Worm (Caenorhabditis elegans) whole organism, midembryonic: ENCODE results near the gene copb-2.
"Not testable (repeated sequence)": the region's sequence is repeated elsewhere in the genome, so short reads cannot be mapped to it uniquely, and the experiment has no call there.

Source experiments
- flt-1 ChIP-seq: fragments of 200-800 bp; sonication (Bioruptor generic); IDR thresholded peaks from 2 replicates; pipeline ENCODE4 v1.3.6; 2022; ENCODE audit warnings: missing genetic modification characterization, missing compliant biosample characterization
- med-1 ChIP-seq: sonication (generic microtip); optimal IDR thresholded peaks from 2 replicates; lab custom pipeline; 2017; ENCODE audit warnings: missing genetic modification characterization, mild to moderate bottlenecking, missing compliant biosample characterization, antibody characterized with exemption, missing genetic modification reagents; ENCODE audit not compliant: insufficient read depth
- ref-1 ChIP-seq: fragments of 200-800 bp; sonication (Bioruptor generic); conservative IDR thresholded peaks from 2 replicates; pipeline ENCODE4 v1.3.6; 2022; ENCODE audit warnings: missing genetic modification reagents, missing genetic modification characterization, missing compliant biosample characterization
- ztf-23 ChIP-seq: fragments of 200-800 bp; sonication (Bioruptor generic); IDR thresholded peaks from 2 replicates; pipeline ENCODE4 v1.3.6; 2022; ENCODE audit warnings: missing genetic modification reagents, missing genetic modification characterization, missing compliant biosample characterization

DNA sequence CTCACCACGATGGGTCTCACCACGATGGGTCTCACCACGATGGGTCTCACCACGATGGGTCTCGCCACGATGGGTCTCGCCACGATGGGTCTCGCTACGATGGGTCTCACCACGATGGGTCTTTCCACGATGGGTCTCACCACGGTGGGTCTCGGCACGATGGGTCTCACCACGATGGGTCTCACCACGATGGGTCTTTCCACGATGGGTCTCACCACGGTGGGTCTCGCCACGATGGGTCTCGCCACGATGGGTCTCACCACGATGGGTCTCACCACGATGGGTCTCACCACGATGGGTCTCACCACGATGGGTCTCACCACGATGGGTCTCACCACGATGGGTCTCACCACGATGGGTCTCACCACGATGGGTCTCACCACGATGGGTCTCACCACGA lies 48.8 kb upstream of the copb-2 start:
- not testable (repeated sequence) for TF ChIP-seq ref-1 (GFP tag; lab: Robert Waterston, UW); flt-1 (GFP tag; lab: Robert Waterston, UW); ztf-23 (GFP tag; lab: Robert Waterston, UW); med-1 (GFP tag; lab: Kevin White, UChicago)
